Fruit fly (Drosophila melanogaster) whole organism, embryonic: ENCODE results near the gene Abl.

Source experiments
- ATbp ChIP-seq: fragments of 200-800 bp; sonication (Bioruptor generic); optimal IDR thresholded peaks from 2 replicates; lab custom pipeline; 2017; ENCODE audit warnings: missing biosample characterization, mild to moderate bottlenecking, missing genetic modification characterization, missing genetic modification reagents
- Adf1 ChIP-seq: fragments of 200-800 bp; sonication (Bioruptor generic); IDR thresholded peaks from 2 replicates; pipeline ENCODE4 v1.3.6; 2022; ENCODE audit warnings: missing biosample characterization, missing genetic modification characterization
- C15 ChIP-seq: fragments of 200-800 bp; sonication (Bioruptor generic); IDR thresholded peaks from 3 replicates; pipeline ENCODE4 v1.3.6; 2022; ENCODE audit warnings: missing biosample characterization, missing genetic modification characterization
- CG13123 ChIP-seq: fragments of 200-800 bp; sonication (Bioruptor generic); optimal IDR thresholded peaks from 2 replicates; lab custom pipeline; 2016; ENCODE audit warnings: missing biosample characterization, missing genetic modification characterization
- CG15269 ChIP-seq: fragments of 200-800 bp; sonication (Bioruptor generic); optimal IDR thresholded peaks from 2 replicates; lab custom pipeline; 2018; ENCODE audit warnings: missing biosample characterization, mild to moderate bottlenecking, missing genetic modification characterization, moderate library complexity
- CG2120 ChIP-seq: fragments of 200-800 bp; sonication (Bioruptor generic); optimal IDR thresholded peaks from 3 replicates; lab custom pipeline; 2016; ENCODE audit warnings: missing biosample characterization, missing genetic modification characterization
- CG2678 ChIP-seq: fragments of 200-800 bp; sonication (Bioruptor generic); optimal IDR thresholded peaks from 3 replicates; lab custom pipeline; 2019; ENCODE audit warnings: missing biosample characterization, mild to moderate bottlenecking, missing genetic modification characterization, moderate library complexity
- CG2712 ChIP-seq: fragments of 200-800 bp; optimal IDR thresholded peaks from 3 replicates; lab custom pipeline; 2019; ENCODE audit warnings: missing biosample characterization, mild to moderate bottlenecking, missing genetic modification characterization, moderate library complexity
- CG31441 ChIP-seq: fragments of 200-800 bp; sonication (Bioruptor generic); IDR thresholded peaks from 2 replicates; pipeline ENCODE4 v1.3.6; 2022; ENCODE audit warnings: missing biosample characterization, missing genetic modification characterization
- CG34376 ChIP-seq: fragments of 200-800 bp; sonication (Bioruptor generic); optimal IDR thresholded peaks from 2 replicates; lab custom pipeline; 2018; ENCODE audit warnings: missing biosample characterization, mild to moderate bottlenecking, missing genetic modification characterization
- CG3847 ChIP-seq: fragments of 200-800 bp; sonication (Bioruptor generic); IDR thresholded peaks from 2 replicates; pipeline ENCODE4 v1.3.6; 2022; ENCODE audit warnings: missing biosample characterization, missing genetic modification characterization
- CG7372 ChIP-seq: fragments of 200-800 bp; sonication (Bioruptor generic); IDR thresholded peaks from 2 replicates; pipeline ENCODE4 v1.3.6; 2022; ENCODE audit warnings: missing biosample characterization, missing genetic modification characterization
- CG9932 ChIP-seq: fragments of 200-800 bp; sonication (Bioruptor generic); IDR thresholded peaks from 2 replicates; pipeline ENCODE4 v1.3.6; 2022; ENCODE audit warnings: missing biosample characterization, missing genetic modification characterization
- CTCF ChIP-seq: fragments of 200-800 bp; sonication (Bioruptor generic); optimal IDR thresholded peaks from 2 replicates; lab custom pipeline; 2017; ENCODE audit warnings: missing biosample characterization, mild to moderate bottlenecking, missing genetic modification characterization, moderate library complexity
- D19B ChIP-seq: fragments of 200-800 bp; sonication (Bioruptor generic); optimal IDR thresholded peaks from 2 replicates; lab custom pipeline; 2017; ENCODE audit warnings: missing biosample characterization, mild to moderate bottlenecking, missing genetic modification characterization
- Deaf1 ChIP-seq: fragments of 200-800 bp; optimal IDR thresholded peaks from 3 replicates; lab custom pipeline; 2019; ENCODE audit warnings: missing biosample characterization, mild to moderate bottlenecking, missing genetic modification characterization, moderate library complexity
- Fer1 ChIP-seq: fragments of 200-800 bp; sonication (Bioruptor generic); optimal IDR thresholded peaks from 2 replicates; lab custom pipeline; 2017; ENCODE audit warnings: missing biosample characterization, mild to moderate bottlenecking, missing genetic modification characterization
- HHEX ChIP-seq: fragments of 200-800 bp; sonication (Bioruptor generic); optimal IDR thresholded peaks from 3 replicates; lab custom pipeline; 2017; ENCODE audit warnings: missing biosample characterization, mild to moderate bottlenecking, missing genetic modification characterization, missing genetic modification reagents
- Max ChIP-seq: fragments of 200-800 bp; sonication (Bioruptor generic); optimal IDR thresholded peaks from 2 replicates; lab custom pipeline; 2016; ENCODE audit warnings: missing biosample characterization, mild to moderate bottlenecking, missing genetic modification characterization
- Nf-YC ChIP-seq: fragments of 200-800 bp; optimal IDR thresholded peaks from 3 replicates; lab custom pipeline; 2019; ENCODE audit warnings: missing biosample characterization, mild to moderate bottlenecking, missing genetic modification characterization, moderate library complexity
- Optix ChIP-seq: fragments of 200-800 bp; sonication (Bioruptor generic); IDR thresholded peaks from 3 replicates; pipeline ENCODE4 v1.3.6; 2022; ENCODE audit warnings: missing biosample characterization, missing genetic modification characterization
- Sin3A ChIP-seq: fragments of >200 bp; optimal IDR thresholded peaks from 2 replicates; lab custom pipeline; 2018
- Sox102F ChIP-seq: fragments of 200-800 bp; sonication (Bioruptor generic); optimal IDR thresholded peaks from 2 replicates; lab custom pipeline; 2018; ENCODE audit warnings: missing biosample characterization, mild to moderate bottlenecking, missing genetic modification characterization, moderate library complexity
- ato ChIP-seq: fragments of 200-800 bp; sonication (Bioruptor generic); IDR thresholded peaks from 2 replicates; pipeline ENCODE4 v1.3.6; 2022; ENCODE audit warnings: missing biosample characterization, missing genetic modification characterization; ENCODE audit not compliant: partially characterized antibody
- chinmo ChIP-seq: fragments of 200-800 bp; sonication (Bioruptor generic); IDR thresholded peaks from 4 replicates; pipeline ENCODE4 v1.3.6; 2022; ENCODE audit warnings: missing biosample characterization, missing genetic modification characterization; ENCODE audit not compliant: partially characterized antibody
- corto ChIP-seq: fragments of 200-800 bp; sonication (Bioruptor generic); optimal IDR thresholded peaks from 2 replicates; lab custom pipeline; 2016; ENCODE audit warnings: missing biosample characterization, mild to moderate bottlenecking, missing genetic modification characterization, moderate library complexity
- cwo ChIP-seq: fragments of 200-800 bp; sonication (Bioruptor generic); optimal IDR thresholded peaks from 3 replicates; lab custom pipeline; 2017; ENCODE audit warnings: missing biosample characterization, missing genetic modification characterization, mild to moderate bottlenecking, moderate library complexity, missing genetic modification reagents
- exex ChIP-seq: fragments of 200-800 bp; sonication (Bioruptor generic); optimal IDR thresholded peaks from 4 replicates; lab custom pipeline; 2018; ENCODE audit warnings: missing biosample characterization, mild to moderate bottlenecking, missing genetic modification characterization, moderate library complexity
- gce ChIP-seq: fragments of 200-800 bp; sonication (Bioruptor generic); IDR thresholded peaks from 3 replicates; pipeline ENCODE4 v1.3.6; 2022; ENCODE audit warnings: missing biosample characterization, missing genetic modification characterization
- grn ChIP-seq: fragments of 200-800 bp; sonication (Bioruptor generic); optimal IDR thresholded peaks from 3 replicates; lab custom pipeline; 2017; ENCODE audit warnings: missing biosample characterization, missing genetic modification characterization
- gro ChIP-seq: fragments of 200-800 bp; sonication (Bioruptor generic); optimal IDR thresholded peaks from 2 replicates; lab custom pipeline; 2016; ENCODE audit warnings: missing biosample characterization, missing genetic modification characterization
- knrl ChIP-seq: fragments of 200-800 bp; sonication (Bioruptor generic); IDR thresholded peaks from 3 replicates; pipeline ENCODE4 v1.3.6; 2022; ENCODE audit warnings: missing biosample characterization, missing genetic modification characterization; ENCODE audit not compliant: partially characterized antibody
- lbe ChIP-seq: fragments of 200-800 bp; sonication (Bioruptor generic); optimal IDR thresholded peaks from 2 replicates; lab custom pipeline; 2016; ENCODE audit warnings: missing biosample characterization, mild to moderate bottlenecking, missing genetic modification characterization
- mirr ChIP-seq: fragments of 200-800 bp; sonication (Bioruptor generic); optimal IDR thresholded peaks from 3 replicates; lab custom pipeline; 2018; ENCODE audit warnings: missing biosample characterization, mild to moderate bottlenecking, missing genetic modification characterization
- pum ChIP-seq: fragments of 200-800 bp; sonication (Bioruptor generic); optimal IDR thresholded peaks from 2 replicates; lab custom pipeline; 2016; ENCODE audit warnings: missing biosample characterization, missing genetic modification characterization
- ranshi ChIP-seq: fragments of 200-800 bp; sonication (Bioruptor generic); IDR thresholded peaks from 2 replicates; pipeline ENCODE4 v1.3.6; 2022; ENCODE audit warnings: missing biosample characterization, missing genetic modification characterization
- row ChIP-seq: fragments of 200-800 bp; sonication (Bioruptor generic); IDR thresholded peaks from 3 replicates; pipeline ENCODE4 v1.3.6; 2022; ENCODE audit warnings: missing biosample characterization, missing genetic modification characterization
- sd ChIP-seq: fragments of 200-800 bp; sonication (Bioruptor generic); optimal IDR thresholded peaks from 3 replicates; lab custom pipeline; 2018; ENCODE audit warnings: missing biosample characterization, mild to moderate bottlenecking, missing genetic modification characterization, moderate library complexity
- slbo ChIP-seq: fragments of 200-800 bp; sonication (Bioruptor generic); IDR thresholded peaks from 2 replicates; pipeline ENCODE4 v1.3.6; 2022; ENCODE audit warnings: missing biosample characterization, missing genetic modification characterization
- sr ChIP-seq: fragments of 200-800 bp; sonication (Bioruptor generic); IDR thresholded peaks from 3 replicates; pipeline ENCODE4 v1.3.6; 2022; ENCODE audit warnings: missing biosample characterization, missing genetic modification characterization
- stwl ChIP-seq: fragments of 200-800 bp; sonication (Bioruptor generic); optimal IDR thresholded peaks from 3 replicates; lab custom pipeline; 2018; ENCODE audit warnings: missing biosample characterization, mild to moderate bottlenecking, missing genetic modification characterization, moderate library complexity
- sug ChIP-seq: fragments of 200-800 bp; optimal IDR thresholded peaks from 2 replicates; lab custom pipeline; 2019; ENCODE audit warnings: missing biosample characterization, mild to moderate bottlenecking, missing genetic modification characterization, moderate library complexity
- zen2 ChIP-seq: fragments of 200-800 bp; sonication (Bioruptor generic); IDR thresholded peaks from 3 replicates; pipeline ENCODE4 v1.3.6; 2022; ENCODE audit warnings: missing biosample characterization, missing genetic modification characterization; ENCODE audit not compliant: partially characterized antibody

Gene Abl

DNA sequence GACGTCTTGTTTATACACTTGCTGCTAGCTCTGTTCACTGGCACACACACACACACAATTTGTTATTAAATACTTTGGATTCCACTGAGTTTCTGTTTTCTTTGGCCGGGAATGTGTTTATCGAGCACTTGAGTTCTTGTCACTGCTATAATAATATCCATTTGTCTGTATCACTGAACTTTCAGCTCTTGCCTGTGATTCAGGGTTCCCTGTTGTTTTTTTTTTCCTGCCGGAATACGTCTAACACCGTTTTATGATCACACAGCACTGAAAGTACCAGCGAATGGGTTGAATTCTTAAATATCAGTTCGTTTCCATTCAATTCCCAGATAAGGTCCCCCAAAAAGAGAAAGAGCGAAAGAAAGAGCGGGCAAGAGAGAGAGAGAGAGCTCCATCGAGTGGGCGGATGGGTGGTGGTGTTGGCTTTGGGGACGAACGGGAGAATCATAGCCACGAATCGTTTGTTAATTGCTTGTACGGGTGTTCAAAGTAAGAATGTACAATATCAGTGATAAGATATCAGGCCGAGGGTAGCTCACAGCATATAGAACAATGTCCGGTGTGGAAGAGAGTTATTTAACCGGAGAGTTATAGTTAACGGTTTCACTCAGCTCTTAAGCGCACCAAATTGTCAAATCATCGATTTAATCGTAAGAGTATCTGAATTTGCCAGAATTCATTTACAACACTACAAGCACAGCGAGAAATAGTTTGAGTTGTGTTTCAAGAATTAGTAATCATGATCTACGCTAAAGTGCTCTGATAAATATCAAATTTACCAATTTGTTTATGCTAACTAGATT lies 20.2 kb upstream of the Abl start, which contains the start of gene Galphaf (continued):
- no peak for TF ChIP-seq CG3847 (GFP tag; lab: Robert Waterston, UW)
- TF ChIP-seq Fer1 (GFP tag; lab: Kevin White, UChicago): no peak
- no peak for TF ChIP-seq Optix
- TF ChIP-seq Sin3A (lab: Kevin White, UChicago): no peak
- no peak for TF ChIP-seq CG2712
- no peak for TF ChIP-seq CTCF (GFP tag; lab: Kevin White, UChicago)
- no peak for TF ChIP-seq ato (GFP tag; lab: Robert Waterston, UW)
- TF ChIP-seq mirr (GFP tag; lab: Kevin White, UChicago): peak; percentile 99
- TF ChIP-seq ranshi (GFP tag; lab: Robert Waterston, UW): no peak
- no peak for TF ChIP-seq lbe (GFP tag; lab: Kevin White, UChicago)
- no peak for TF ChIP-seq slbo (GFP tag; lab: Robert Waterston, UW)
- no peak for TF ChIP-seq CG31441
- TF ChIP-seq C15 (GFP tag; lab: Robert Waterston, UW): 0 out of 3 replicates have a peak, but pooled peaks have one; percentile 26
- no peak for TF ChIP-seq corto (GFP tag; lab: Kevin White, UChicago)
- TF ChIP-seq row (GFP tag; lab: Robert Waterston, UW): 0 out of 3 replicates have a peak, but pooled peaks have one; percentile 15
- no peak for TF ChIP-seq knrl (GFP tag; lab: Robert Waterston, UW)
- TF ChIP-seq Max: no peak
- TF ChIP-seq D19B: no peak
- no peak for TF ChIP-seq Sox102F
- no peak for TF ChIP-seq pum (GFP tag; lab: Kevin White, UChicago)
- TF ChIP-seq Adf1: no peak
- peak; percentile 38 for TF ChIP-seq cwo
- TF ChIP-seq CG13123 (GFP tag; lab: Kevin White, UChicago): no peak
- TF ChIP-seq gce (GFP tag; lab: Robert Waterston, UW): no peak
- TF ChIP-seq zen2 (GFP tag; lab: Robert Waterston, UW): no peak
- TF ChIP-seq CG2120 (GFP tag; lab: Kevin White, UChicago): peak; percentile 14
- no peak for TF ChIP-seq ATbp (GFP tag; lab: Kevin White, UChicago)

DNA sequence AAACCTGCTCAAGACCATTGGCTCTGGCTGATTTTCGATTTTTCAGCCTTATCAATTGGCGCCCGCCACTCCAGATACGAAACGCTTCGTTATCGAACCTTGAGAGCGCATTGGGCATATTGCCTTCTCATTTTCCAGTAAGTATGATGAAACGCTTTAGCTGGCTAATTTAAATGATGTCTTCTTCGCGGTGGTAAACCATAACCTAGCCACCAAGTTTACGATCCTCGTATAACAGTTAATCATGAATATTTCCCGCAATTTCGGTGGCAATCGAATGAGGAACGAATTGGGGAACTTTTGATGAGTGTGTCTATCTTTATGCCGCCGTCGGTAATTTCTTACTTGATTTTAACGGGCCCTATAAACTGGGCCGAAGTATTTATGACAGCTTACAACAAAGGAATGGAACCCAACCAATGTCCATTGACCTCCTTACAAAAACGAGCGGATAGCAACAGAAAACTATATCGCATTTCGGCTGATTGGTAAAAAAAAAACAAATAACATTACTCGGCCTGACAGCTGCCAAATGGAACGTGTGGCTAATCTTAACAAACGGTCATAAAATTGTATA lies 18.8 kb upstream of the Abl start:
- peak; percentile 4 for TF ChIP-seq Deaf1
- peak; percentile 24 for TF ChIP-seq Nf-YC (tag; lab: Kevin White, UChicago)
- TF ChIP-seq chinmo: 0 out of 4 replicates have a peak, but pooled peaks have one; percentile 46
- no peak for TF ChIP-seq sr (GFP tag; lab: Robert Waterston, UW)
- peak; percentile 18 for TF ChIP-seq gro
- no peak for TF ChIP-seq CG31441
- TF ChIP-seq HHEX (GFP tag; lab: Kevin White, UChicago): peak; percentile 0
- peak; percentile 90 for TF ChIP-seq sd (tag; lab: Kevin White, UChicago)
- TF ChIP-seq CG34376 (GFP tag; lab: Kevin White, UChicago): peak; percentile 68
- no peak for TF ChIP-seq CG7372 (GFP tag; lab: Robert Waterston, UW)
- TF ChIP-seq Fer1 (GFP tag; lab: Kevin White, UChicago): no peak
- TF ChIP-seq exex (tag; lab: Kevin White, UChicago): peak; percentile 73
- TF ChIP-seq stwl: no peak
- TF ChIP-seq CG2678: peak; percentile 23
- 0 out of 2 replicates have a peak, but pooled peaks have one; percentile 11 for TF ChIP-seq CG9932 (GFP tag; lab: Robert Waterston, UW)
- TF ChIP-seq sug (tag; lab: Kevin White, UChicago): peak; percentile 84
- peak; percentile 20 for TF ChIP-seq CG15269 (tag; lab: Kevin White, UChicago)
- TF ChIP-seq grn (GFP tag; lab: Kevin White, UChicago): peak; percentile 2
